Fruit fly (Drosophila melanogaster) S2 (cell line): ENCODE measurements around the gene SoYb.

Source experiments
- CG8478 ChIP-seq: fragments of >200 bp; optimal IDR thresholded peaks from 2 replicates; lab custom pipeline; 2018
- CTCF ChIP-seq, 2 experiments: fragments of >200 bp; optimal IDR thresholded peaks; 2 replicates each; lab custom pipeline; 2018

DNA sequence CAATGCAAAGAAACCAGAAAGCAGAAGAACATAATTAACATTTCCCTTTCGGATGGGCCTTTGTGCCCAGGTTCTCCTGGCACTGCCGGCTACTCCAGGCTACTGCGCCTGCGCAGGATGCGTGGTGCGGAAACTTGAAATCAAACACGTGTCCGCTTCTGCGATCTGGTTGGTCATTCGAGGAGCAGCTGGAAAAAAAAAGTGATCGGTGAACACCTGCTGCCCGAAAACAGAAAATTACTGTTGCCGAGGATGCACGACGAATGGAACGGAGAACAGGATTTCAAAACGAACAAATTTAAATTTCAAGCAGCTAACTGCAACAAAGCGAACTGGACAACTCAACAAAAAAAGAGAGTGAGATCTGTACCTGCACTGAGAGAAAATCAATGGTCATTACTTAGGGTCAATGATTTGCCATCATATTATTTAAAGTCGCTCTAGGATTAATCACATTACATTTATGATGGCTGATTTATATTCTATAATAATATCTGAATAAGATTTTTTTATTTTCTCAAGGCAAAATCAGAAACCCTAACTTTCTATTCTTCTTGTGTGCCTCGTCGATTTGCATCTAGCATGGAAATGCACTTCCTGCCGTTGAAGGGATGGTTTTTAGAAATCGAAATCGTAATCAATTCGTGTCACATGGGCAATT lies 12.6 kb downstream of the SoYb start:
- TF ChIP-seq CTCF (optimal IDR thresholded peaks at IDR 0.05; lab: Kevin White, UChicago) (no peak), CG8478 (lab: Kevin White, UChicago) (no peak)
